Fruit fly (Drosophila melanogaster) whole organism, adult: ENCODE measurements around the gene CG34116.
"Not testable (repeated sequence)": the region's sequence is repeated elsewhere in the genome, so short reads cannot be mapped to it uniquely, and the experiment has no call there.

ENCODE experiments used
- CG11617 ChIP-seq: fragments of 200-800 bp; sonication (Bioruptor generic); optimal IDR thresholded peaks from 2 replicates; lab custom pipeline; 2017; ENCODE audit warnings: mild to moderate bottlenecking, missing biosample characterization, missing genetic modification reagents, missing genetic modification characterization
- CG12768 ChIP-seq: fragments of 200-800 bp; sonication (Bioruptor generic); optimal IDR thresholded peaks from 2 replicates; lab custom pipeline; 2017; ENCODE audit warnings: missing biosample characterization, missing genetic modification characterization, mild to moderate bottlenecking, moderate library complexity, missing genetic modification reagents
- CG14711 ChIP-seq: fragments of 200-800 bp; sonication (Bioruptor generic); optimal IDR thresholded peaks from 2 replicates; lab custom pipeline; 2018; ENCODE audit warnings: missing biosample characterization, mild to moderate bottlenecking, missing genetic modification characterization, moderate library complexity
- CG1620 ChIP-seq: fragments of 200-800 bp; sonication (Bioruptor generic); optimal IDR thresholded peaks from 2 replicates; lab custom pipeline; 2016; ENCODE audit warnings: missing biosample characterization, missing genetic modification characterization
- CG33017 ChIP-seq: fragments of 200-800 bp; sonication (Bioruptor generic); optimal IDR thresholded peaks from 2 replicates; lab custom pipeline; 2018; ENCODE audit warnings: missing biosample characterization, mild to moderate bottlenecking, missing genetic modification characterization, moderate library complexity
- CG5204 ChIP-seq: fragments of 200-800 bp; sonication (Bioruptor generic); optimal IDR thresholded peaks from 2 replicates; lab custom pipeline; 2016; ENCODE audit warnings: missing biosample characterization, missing genetic modification characterization
- CG7045 ChIP-seq: fragments of 200-800 bp; sonication (Bioruptor generic); optimal IDR thresholded peaks from 2 replicates; lab custom pipeline; 2017; ENCODE audit warnings: missing biosample characterization, mild to moderate bottlenecking, missing genetic modification characterization
- CG7101 ChIP-seq: fragments of 200-800 bp; sonication (Bioruptor generic); optimal IDR thresholded peaks from 2 replicates; lab custom pipeline; 2018; ENCODE audit warnings: missing biosample characterization, mild to moderate bottlenecking, missing genetic modification characterization, moderate library complexity
- Clk ChIP-seq: fragments of 200-800 bp; sonication (Bioruptor generic); optimal IDR thresholded peaks from 2 replicates; lab custom pipeline; 2017; ENCODE audit warnings: missing biosample characterization, missing genetic modification characterization
- Crg-1 ChIP-seq: fragments of 200-800 bp; sonication (Bioruptor generic); optimal IDR thresholded peaks from 2 replicates; lab custom pipeline; 2016; ENCODE audit warnings: missing biosample characterization, missing genetic modification characterization
- Hr96 ChIP-seq: fragments of 200-800 bp; sonication (Bioruptor generic); optimal IDR thresholded peaks from 2 replicates; lab custom pipeline; 2016; ENCODE audit warnings: missing biosample characterization, missing genetic modification characterization
- Mnt ChIP-seq: fragments of 200-800 bp; sonication (Bioruptor generic); optimal IDR thresholded peaks from 2 replicates; lab custom pipeline; 2016; ENCODE audit warnings: missing biosample characterization, mild to moderate bottlenecking, missing genetic modification characterization
- bab1 ChIP-seq: fragments of 200-800 bp; sonication (Bioruptor generic); optimal IDR thresholded peaks from 3 replicates; lab custom pipeline; 2019; ENCODE audit warnings: missing biosample characterization, mild to moderate bottlenecking, missing genetic modification characterization, moderate library complexity
- cic ChIP-seq: fragments of 200-800 bp; sonication (Bioruptor generic); optimal IDR thresholded peaks from 2 replicates; lab custom pipeline; 2017; ENCODE audit warnings: missing biosample characterization, mild to moderate bottlenecking, missing genetic modification characterization, moderate library complexity
- cnc ChIP-seq, 2 experiments: fragments of >200 bp; optimal IDR thresholded peaks; 2 replicates each; lab custom pipeline; 2017
- kay ChIP-seq: fragments of 200-800 bp; sonication (Bioruptor generic); peaks from one replicate; lab custom pipeline; 2016; ENCODE audit warnings: missing biosample characterization, missing genetic modification characterization, borderline replicate concordance
- ovo ChIP-seq: fragments of 200-800 bp; sonication (Bioruptor generic); optimal IDR thresholded peaks from 2 replicates; lab custom pipeline; 2016; ENCODE audit warnings: missing biosample characterization, missing genetic modification characterization
- pad ChIP-seq: fragments of 200-800 bp; sonication (Bioruptor generic); optimal IDR thresholded peaks from 3 replicates; lab custom pipeline; 2017; ENCODE audit warnings: missing biosample characterization, missing genetic modification characterization, mild to moderate bottlenecking, moderate library complexity, missing genetic modification reagents
- tj ChIP-seq: fragments of 200-800 bp; sonication (Bioruptor generic); optimal IDR thresholded peaks from 3 replicates; lab custom pipeline; 2017; ENCODE audit warnings: missing biosample characterization, mild to moderate bottlenecking, missing genetic modification characterization, moderate library complexity
- toe ChIP-seq: fragments of 200-800 bp; sonication (Bioruptor generic); optimal IDR thresholded peaks from 2 replicates; lab custom pipeline; 2016; ENCODE audit warnings: missing biosample characterization, missing genetic modification characterization

The CG34116 gene

DNA sequence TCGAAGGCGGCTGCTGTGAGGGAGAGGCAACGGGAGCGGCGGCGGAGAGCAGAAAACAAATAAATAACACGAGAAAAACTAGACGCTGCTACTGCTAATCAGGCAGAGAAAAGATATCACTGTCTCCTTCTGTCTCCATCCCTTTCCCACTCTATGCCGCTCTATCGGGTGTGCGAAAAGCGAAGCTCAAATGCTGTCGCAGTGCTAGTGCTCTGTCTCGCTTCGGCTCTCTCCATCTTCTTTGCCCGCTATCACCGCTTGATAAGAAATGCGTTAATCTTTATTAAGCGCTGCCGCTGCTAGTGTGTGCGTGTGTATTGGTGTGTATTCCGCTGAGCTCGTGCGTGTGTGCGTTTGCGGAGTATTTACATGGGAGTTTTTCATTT, 14.2 kb downstream of the CG34116 start:
- peak; percentile 44 for TF ChIP-seq tj (GFP tag; lab: Kevin White, UChicago)
- TF ChIP-seq CG1620 = no peak
- TF ChIP-seq CG33017 (tag; lab: Kevin White, UChicago) = peak; percentile 36
- peak; percentile 57 for TF ChIP-seq CG12768
- peak; percentile 35 for TF ChIP-seq ovo (GFP tag; lab: Kevin White, UChicago)
- TF ChIP-seq CG14711 = peak; percentile 16
- TF ChIP-seq CG7045 (GFP tag; lab: Kevin White, UChicago) = no peak
- peak; percentile 79 for TF ChIP-seq cic (GFP tag; lab: Kevin White, UChicago)
- peak; percentile 27 for TF ChIP-seq pad (GFP tag; lab: Kevin White, UChicago)

DNA sequence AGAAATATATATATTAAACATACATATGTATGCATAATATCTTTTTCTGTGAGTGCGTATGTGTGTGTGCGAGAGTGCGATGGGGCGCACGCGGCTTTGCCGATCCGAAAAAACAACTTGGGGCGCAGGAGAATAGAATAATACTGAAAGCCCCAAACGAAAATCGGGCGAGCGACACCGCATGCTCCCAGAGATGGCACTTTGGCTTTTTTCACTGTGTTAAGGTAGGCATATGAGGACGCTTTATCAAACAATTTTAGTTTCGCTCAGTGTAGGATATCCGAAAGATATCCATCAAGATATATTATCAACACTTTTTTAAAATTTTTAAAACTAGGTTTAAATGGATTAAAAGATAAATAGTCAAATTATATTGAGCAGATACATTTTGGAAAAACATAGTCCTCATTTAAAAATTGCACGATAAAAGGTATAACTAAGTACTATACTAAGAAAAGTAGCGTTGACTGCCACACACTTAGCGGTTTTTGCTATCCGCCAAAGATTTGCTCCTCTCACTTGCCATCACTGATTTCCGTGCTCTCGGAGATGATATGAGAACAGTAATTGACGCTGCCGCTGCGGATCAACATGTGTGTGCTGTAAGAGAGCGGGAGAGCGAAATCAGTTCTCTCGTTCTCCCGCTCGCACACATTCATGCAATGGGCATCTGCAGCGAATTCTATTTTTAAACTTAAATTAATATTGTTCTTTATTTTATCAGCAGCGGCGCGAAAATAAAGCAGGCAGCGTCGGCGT, 14.7 kb downstream of the CG34116 start:
- peak; percentile 84 for TF ChIP-seq Mnt
- TF ChIP-seq Hr96 = peak; percentile 74
- peak; percentile 33 for TF ChIP-seq pad (GFP tag; lab: Kevin White, UChicago)
- peak; percentile 66 for TF ChIP-seq CG7101 (tag; lab: Kevin White, UChicago)
- TF ChIP-seq CG11617 = peak; percentile 72
- peak; percentile 80 for TF ChIP-seq CG5204 (GFP tag; lab: Kevin White, UChicago)
- peak; percentile 57 for TF ChIP-seq Crg-1 (GFP tag; lab: Kevin White, UChicago)
- TF ChIP-seq tj (GFP tag; lab: Kevin White, UChicago) = peak; percentile 30
- no peak for TF ChIP-seq CG1620
- TF ChIP-seq cic (GFP tag; lab: Kevin White, UChicago) = no peak
- TF ChIP-seq toe = peak; percentile 38
- TF ChIP-seq cnc (optimal IDR thresholded peaks at IDR 0.05; lab: Kevin White, UChicago) = no peak
- TF ChIP-seq CG14711 = no peak
- TF ChIP-seq CG33017 (tag; lab: Kevin White, UChicago) = peak; percentile 23
- TF ChIP-seq kay (GFP tag; lab: Kevin White, UChicago) = peak; percentile 98
- TF ChIP-seq ovo (GFP tag; lab: Kevin White, UChicago) = no peak
- no peak for TF ChIP-seq Clk (GFP tag; lab: Kevin White, UChicago)
- peak; percentile 45 for TF ChIP-seq CG12768
- peak; percentile 22 for TF ChIP-seq bab1 (GFP tag; lab: Kevin White, UChicago)
- peak; percentile 21 for TF ChIP-seq CG7045 (GFP tag; lab: Kevin White, UChicago)

DNA sequence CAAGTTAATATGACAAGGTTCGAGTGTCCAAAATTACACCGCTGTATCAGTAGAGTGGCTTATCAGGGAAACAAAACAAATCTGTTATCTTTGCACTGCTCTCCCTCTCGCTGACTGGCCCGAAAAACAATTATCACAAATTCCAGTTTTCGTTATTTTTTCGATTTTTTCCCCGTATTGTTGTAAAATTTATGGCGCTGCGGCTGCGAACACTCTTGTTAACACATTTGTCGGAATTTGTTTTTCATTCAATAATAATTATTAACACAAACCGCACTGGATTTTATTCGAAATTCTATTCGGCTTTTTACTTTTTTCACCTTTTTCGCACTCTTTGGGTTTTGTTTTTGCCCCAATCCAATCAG, 15.3 kb downstream of the CG34116 start:
- TF ChIP-seq kay (GFP tag; lab: Kevin White, UChicago) (peak; percentile 88), CG7045 (GFP tag; lab: Kevin White, UChicago) (no peak)

DNA sequence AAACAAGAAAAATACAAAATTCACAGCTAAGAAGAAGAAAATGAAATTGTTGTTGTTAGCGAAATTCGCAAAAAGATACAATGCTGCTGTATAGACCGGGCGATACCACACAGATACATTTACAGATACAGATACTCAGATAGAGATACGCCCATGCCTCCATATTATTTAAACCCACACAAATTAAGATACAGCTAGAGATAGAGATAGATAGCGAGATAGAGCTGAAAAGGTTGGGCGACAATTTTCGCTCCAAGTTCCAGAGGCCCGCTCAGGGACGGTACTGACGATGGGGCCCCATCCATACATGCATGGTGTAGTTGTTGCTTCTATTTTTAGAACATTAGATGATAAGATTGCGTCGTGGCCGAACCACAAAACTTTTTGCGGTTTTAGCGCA, 18.2 kb downstream of the CG34116 start:
- peak; percentile 30 for TF ChIP-seq CG12768
- peak; percentile 5 for TF ChIP-seq tj (GFP tag; lab: Kevin White, UChicago)
- TF ChIP-seq cic (GFP tag; lab: Kevin White, UChicago) = peak; percentile 51
- no peak for TF ChIP-seq CG33017 (tag; lab: Kevin White, UChicago)

DNA sequence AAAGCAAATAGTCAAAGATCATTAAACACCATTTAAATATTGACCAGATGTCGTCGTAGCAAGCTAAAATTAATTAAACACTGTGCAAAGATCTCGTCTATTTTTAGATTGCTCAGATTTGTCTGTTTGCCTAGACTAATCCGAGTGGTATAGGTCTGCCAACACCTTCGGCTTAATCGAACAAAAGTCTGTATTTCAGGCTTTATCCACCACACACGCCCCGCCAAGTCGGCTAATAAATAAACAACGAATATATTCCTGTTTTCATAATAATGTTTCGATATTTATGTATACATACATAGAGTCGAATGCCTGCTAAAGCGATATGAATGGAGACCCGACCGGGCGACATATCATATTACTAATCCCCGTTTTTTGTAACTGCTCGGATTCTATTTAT, 27.3 kb downstream of the CG34116 start:
- TF ChIP-seq CG7045 (GFP tag; lab: Kevin White, UChicago) (no peak), Mnt (no peak), kay (GFP tag; lab: Kevin White, UChicago) (no peak), Clk (GFP tag; lab: Kevin White, UChicago) (no peak), pad (GFP tag; lab: Kevin White, UChicago) (no peak), CG14711 (no peak), tj (GFP tag; lab: Kevin White, UChicago) (no peak), CG7101 (tag; lab: Kevin White, UChicago) (no peak), Hr96 (no peak), toe (no peak), ovo (GFP tag; lab: Kevin White, UChicago) (no peak), Crg-1 (GFP tag; lab: Kevin White, UChicago) (no peak), CG11617 (no peak), CG5204 (GFP tag; lab: Kevin White, UChicago) (no peak)

DNA sequence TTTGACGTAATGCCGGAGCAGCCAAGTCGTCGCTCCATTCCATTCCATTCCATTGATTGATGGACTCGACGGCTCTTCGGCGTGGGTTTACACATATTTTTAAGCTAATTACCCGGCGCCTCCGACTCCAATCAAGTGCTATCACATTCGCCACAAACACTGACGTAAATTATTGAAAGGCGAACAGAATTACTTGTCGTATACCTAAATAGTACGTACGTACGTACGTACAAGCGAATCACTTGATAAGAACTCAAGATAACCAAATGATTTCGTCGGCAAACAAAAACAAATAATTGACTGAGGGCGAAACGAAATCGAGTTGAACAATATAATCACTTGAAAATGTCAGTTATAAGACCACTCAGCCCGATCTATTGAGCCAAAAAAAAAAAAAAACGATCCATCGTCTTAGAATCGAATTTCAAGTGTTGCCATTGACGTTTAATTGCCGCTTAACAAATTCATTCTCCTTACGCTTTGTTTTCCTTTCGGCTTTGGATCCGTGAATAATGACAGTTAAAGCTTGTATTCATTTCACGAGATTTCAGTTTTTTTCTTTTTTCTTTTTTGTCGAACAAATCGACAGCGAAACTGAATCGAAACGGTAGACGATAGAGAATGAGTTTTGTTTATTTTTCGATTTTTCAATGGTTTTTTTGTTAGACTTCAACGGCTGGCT, 28.4 kb downstream of the CG34116 start:
- TF ChIP-seq CG12768 (no peak), cic (GFP tag; lab: Kevin White, UChicago) (peak; percentile 58)

DNA sequence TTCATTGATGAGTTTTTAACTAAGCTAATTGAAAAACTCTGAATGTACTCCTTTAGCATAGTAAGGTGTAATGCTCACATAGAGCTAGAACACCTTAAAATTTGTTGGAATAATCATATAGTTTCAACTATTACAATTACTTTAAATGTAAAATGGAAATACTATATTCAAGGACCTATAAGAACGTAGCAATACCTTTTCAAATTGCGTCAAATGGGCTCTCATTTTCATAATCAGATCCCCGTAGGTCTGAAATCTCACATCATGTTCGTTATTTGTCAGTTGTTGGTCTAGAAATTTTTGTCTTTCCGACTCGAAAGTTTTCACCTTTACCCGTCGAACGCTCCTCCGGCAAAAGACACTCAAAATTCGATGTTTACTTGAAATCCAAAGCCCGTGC, 45.7 kb downstream of the CG34116 start, which contains the start of gene Vtld:
TSS of gene Vtld (plus strand) at position 301 of the 400 bp plus-strand sequence.
- TF ChIP-seq CG11617; Mnt; pad (GFP tag; lab: Kevin White, UChicago): not testable (repeated sequence)
